Worm (Caenorhabditis elegans): Measurements from ENCODE around the gene K12H6.5.

Gene K12H6.5

ce11 chrII:2815017-2815416, 11.0 kb downstream of the K12H6.5 start:
- TF ChIP-seq lsl-1 (GFP tag; optimal IDR thresholded peaks at IDR 0.05), result peak; percentile 94
- TF ChIP-seq ztf-18 (tag; optimal IDR thresholded peaks at IDR 0.05), result no peak
- peak; percentile 12 for TF ChIP-seq efl-1 (GFP tag; optimal IDR thresholded peaks at IDR 0.05)
- peak; percentile 86 for TF ChIP-seq madf-6 (GFP tag; IDR thresholded peaks at IDR 0.05)
- no peak for TF ChIP-seq nhr-27 (tag; optimal IDR thresholded peaks at IDR 0.05)
- TF ChIP-seq xnd-1 (tag; optimal IDR thresholded peaks at IDR 0.05), result peak; percentile 85
- TF ChIP-seq hmg-1.2 (GFP tag; IDR thresholded peaks at IDR 0.05), result no peak
- 0 out of 2 replicates have a peak, but pooled peaks have one; percentile 14 for TF ChIP-seq mcd-1 (GFP tag; IDR thresholded peaks at IDR 0.05)
- no peak for TF ChIP-seq Y53G8AR.9 (GFP tag; conservative IDR thresholded peaks at IDR 0.05)
- TF ChIP-seq madf-10 (tag; optimal IDR thresholded peaks at IDR 0.05), result no peak
- TF ChIP-seq lin-40 (tag; optimal IDR thresholded peaks at IDR 0.05), result no peak
- no peak for TF ChIP-seq Y95B8A.8 (GFP tag; IDR thresholded peaks at IDR 0.05)
- peak; percentile 28 for TF ChIP-seq snpc-1.3 (tag; optimal IDR thresholded peaks at IDR 0.05; ENCODE audit: insufficient read depth)
- no peak for TF ChIP-seq akir-1 (GFP tag; optimal IDR thresholded peaks at IDR 0.05)
- no peak for TF ChIP-seq F57A8.1 (GFP tag; optimal IDR thresholded peaks at IDR 0.05)
- no peak for TF ChIP-seq sptf-2 (GFP tag; optimal IDR thresholded peaks at IDR 0.05)
- peak; percentile 48; the same call in 1 of the 2 replicates for TF ChIP-seq madf-8 (GFP tag; conservative IDR thresholded peaks at IDR 0.05)
- no peak for TF ChIP-seq bed-1 (GFP tag; IDR thresholded peaks at IDR 0.05)
- TF ChIP-seq Y67H2A.10 (GFP tag; conservative IDR thresholded peaks at IDR 0.05), result no peak

- TF ChIP-seq zfh-2 (GFP tag; conservative IDR thresholded peaks at IDR 0.05) (0 out of 2 replicates have a peak, but pooled peaks have one; percentile 43), hmg-1.2 (GFP tag; IDR thresholded peaks at IDR 0.05) (peak; percentile 80), egl-44 (GFP tag; IDR thresholded peaks at IDR 0.05) (no peak)
Measured at ce11 chrII:2807674-2808206, 18.2 kb downstream of the K12H6.5 start, which contains the start of gene K12H6.12. Gene K12H6.12 (plus strand): TSS chrII:2808156.

DNA sequence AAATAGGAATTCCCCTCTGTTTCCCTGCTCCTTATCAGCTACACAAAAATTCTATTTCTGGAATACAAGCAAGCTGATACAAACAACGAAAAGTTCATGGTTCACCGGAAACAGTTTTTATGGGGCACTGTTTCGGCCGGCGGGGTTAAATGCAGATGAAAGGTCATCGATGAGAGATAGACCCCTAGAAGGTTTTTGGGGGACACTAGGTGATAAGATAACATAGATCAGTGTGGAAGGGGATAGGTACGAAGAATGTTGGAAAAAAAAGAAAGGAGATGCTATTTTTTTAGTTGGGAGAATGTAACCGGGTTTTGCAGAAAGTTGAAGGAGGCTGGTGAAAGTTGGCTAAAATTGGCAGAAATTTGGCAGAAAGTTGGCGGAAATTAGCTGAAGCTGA, 20.4 kb downstream of the K12H6.5 start:
- TF ChIP-seq bed-2 (GFP tag; IDR thresholded peaks at IDR 0.05), result no peak
- TF ChIP-seq akir-1 (GFP tag; optimal IDR thresholded peaks at IDR 0.05), result no peak

DNA sequence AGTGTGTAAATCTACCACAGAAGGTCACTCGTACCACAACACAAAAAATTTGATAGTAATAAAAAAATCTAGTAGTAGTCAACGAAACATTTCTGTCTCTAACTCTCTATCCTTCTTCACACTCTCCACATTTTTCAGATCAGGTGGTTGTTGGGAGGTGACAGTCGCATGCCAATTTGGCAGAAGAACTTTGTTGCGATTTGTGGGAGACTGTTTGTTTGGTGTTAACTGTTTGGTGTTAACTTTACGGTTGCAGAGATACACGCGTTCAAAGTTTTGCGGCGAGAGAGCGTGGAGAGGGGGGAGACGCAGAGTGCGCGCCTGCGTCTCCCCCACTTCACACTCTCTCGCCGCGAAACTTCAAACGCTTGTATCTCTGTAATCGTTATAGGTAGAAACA, 21.0 kb downstream of the K12H6.5 start:
- TF ChIP-seq F10E7.11 (tag; optimal IDR thresholded peaks at IDR 0.05) (no peak), xnd-1 (tag; optimal IDR thresholded peaks at IDR 0.05) (no peak), hmg-1.2 (GFP tag; IDR thresholded peaks at IDR 0.05) (peak; percentile 81), madf-6 (GFP tag; IDR thresholded peaks at IDR 0.05) (no peak), ceh-100 (GFP tag; IDR thresholded peaks at IDR 0.05) (peak; percentile 10; the same call in 1 of the 2 replicates), nhr-80 (tag; optimal IDR thresholded peaks at IDR 0.05) (peak; percentile 65), B0336.3 (GFP tag; IDR thresholded peaks at IDR 0.05) (no peak), ztf-28 (GFP tag; IDR thresholded peaks at IDR 0.05) (no peak), lsl-1 (GFP tag; optimal IDR thresholded peaks at IDR 0.05) (no peak), dpl-1 (GFP tag; optimal IDR thresholded peaks at IDR 0.05) (no peak), Y53G8AR.9 (GFP tag; conservative IDR thresholded peaks at IDR 0.05) (0 out of 2 replicates have a peak, but pooled peaks have one; percentile 29), hsf-1 (GFP tag; IDR thresholded peaks at IDR 0.05) (no peak), let-526 (GFP tag; IDR thresholded peaks at IDR 0.05) (0 out of 2 replicates have a peak, but pooled peaks have one; percentile 30), B0019.2 (GFP tag; conservative IDR thresholded peaks at IDR 0.05) (no peak), cebp-1 (GFP tag; IDR thresholded peaks at IDR 0.05) (no peak), cebp-1 (tag; optimal IDR thresholded peaks at IDR 0.05) (peak; percentile 46), mes-4 (tag; optimal IDR thresholded peaks at IDR 0.05) (no peak), mcd-1 (GFP tag; IDR thresholded peaks at IDR 0.05) (0 out of 2 replicates have a peak, but pooled peaks have one; percentile 25), tbp1 (GFP tag; optimal IDR thresholded peaks at IDR 0.05) (no peak)

Measured in whole organism, young adult.